Worm (Caenorhabditis elegans) whole organism, young adult: ENCODE results near the gene Y45F10B.13.
"Not testable (repeated sequence)": the region's sequence is repeated elsewhere in the genome, so short reads cannot be mapped to it uniquely, and the experiment has no call there.

Source experiments
- B0261.1 ChIP-seq: sonication (generic microtip); optimal IDR thresholded peaks from 2 replicates; lab custom pipeline; 2016; ENCODE audit warnings: mild to moderate bottlenecking, missing genetic modification characterization, moderate library complexity, missing compliant biosample characterization
- D2030.7 ChIP-seq: fragments of 200-800 bp; sonication (Bioruptor generic); IDR thresholded peaks from 2 replicates; pipeline ENCODE4 v1.3.6; 2022; ENCODE audit warnings: missing genetic modification reagents, missing genetic modification characterization, missing compliant biosample characterization
- F22D6.2 ChIP-seq: sonication (generic microtip); optimal IDR thresholded peaks from 2 replicates; lab custom pipeline; 2016; ENCODE audit warnings: mild to moderate bottlenecking, missing genetic modification characterization, missing compliant biosample characterization
- F33H1.4 ChIP-seq: fragments of 200-800 bp; sonication (Bioruptor generic); IDR thresholded peaks from 2 replicates; pipeline ENCODE4 v1.3.6; 2022; ENCODE audit warnings: missing genetic modification reagents, missing genetic modification characterization, missing compliant biosample characterization
- F55B11.4 ChIP-seq: sonication (generic microtip); optimal IDR thresholded peaks from 2 replicates; lab custom pipeline; 2016; ENCODE audit warnings: missing compliant biosample characterization, missing genetic modification characterization, borderline replicate concordance; ENCODE audit not compliant: insufficient read depth
- F57C9.4 ChIP-seq: sonication (generic microtip); optimal IDR thresholded peaks from 2 replicates; lab custom pipeline; 2017; ENCODE audit warnings: mild to moderate bottlenecking, missing genetic modification characterization, missing compliant biosample characterization
- K11D2.4 ChIP-seq: fragments of 200-800 bp; sonication (Bioruptor generic); IDR thresholded peaks from 2 replicates; pipeline ENCODE4 v1.3.6; 2022; ENCODE audit warnings: missing genetic modification reagents, missing genetic modification characterization, missing compliant biosample characterization
- K12H6.12 ChIP-seq: fragments of 200-800 bp; sonication (Bioruptor generic); optimal IDR thresholded peaks from 2 replicates; lab custom pipeline; 2018; ENCODE audit warnings: mild to moderate bottlenecking, missing genetic modification characterization, missing compliant biosample characterization
- T07F8.4 ChIP-seq: sonication (generic microtip); optimal IDR thresholded peaks from 2 replicates; lab custom pipeline; 2016; ENCODE audit warnings: mild to moderate bottlenecking, missing genetic modification characterization, moderate library complexity, missing compliant biosample characterization
- Y53F4B.3 ChIP-seq: fragments of 200-800 bp; sonication (Bioruptor generic); IDR thresholded peaks from 2 replicates; pipeline ENCODE4 v1.3.6; 2022; ENCODE audit warnings: missing genetic modification reagents, missing genetic modification characterization, missing compliant biosample characterization
- Y53G8AR.9 ChIP-seq: fragments of 200-800 bp; sonication (Bioruptor generic); conservative IDR thresholded peaks from 2 replicates; pipeline ENCODE4 v1.3.6; 2022; ENCODE audit warnings: missing genetic modification reagents, missing genetic modification characterization, missing compliant biosample characterization
- Y56A3A.18 ChIP-seq: fragments of 200-800 bp; sonication (Bioruptor generic); IDR thresholded peaks from 2 replicates; pipeline ENCODE4 v1.3.6; 2022; ENCODE audit warnings: missing genetic modification reagents, missing genetic modification characterization, missing compliant biosample characterization
- akir-1 ChIP-seq: fragments of 200-800 bp; sonication (Bioruptor generic); optimal IDR thresholded peaks from 2 replicates; lab custom pipeline; 2018; ENCODE audit warnings: mild to moderate bottlenecking, missing genetic modification characterization, moderate library complexity, missing compliant biosample characterization
- ama-1 ChIP-seq, 3 experiments: fragments of 150-350 bp in 1 of 3; sonication (generic microtip) in 2 of 3; optimal IDR thresholded peaks; 2 replicates each; lab custom pipeline; 2014 to 2018; ENCODE audit warnings: missing biosample characterization in 2 of 3, missing genetic modification characterization in 2 of 3, missing genetic modification reagents in 2 of 3
- aptf-2 ChIP-seq: fragments of 200-800 bp; sonication (Bioruptor generic); conservative IDR thresholded peaks from 2 replicates; pipeline ENCODE4 v1.3.6; 2022; ENCODE audit warnings: missing genetic modification reagents, missing genetic modification characterization, missing compliant biosample characterization
- aptf-3 ChIP-seq: fragments of 200-800 bp; sonication (Bioruptor generic); IDR thresholded peaks from 2 replicates; pipeline ENCODE4 v1.3.6; 2022; ENCODE audit warnings: missing genetic modification characterization, missing compliant biosample characterization
- atf-7 ChIP-seq: sonication (generic microtip); optimal IDR thresholded peaks from 2 replicates; lab custom pipeline; 2017; ENCODE audit warnings: mild to moderate bottlenecking, missing genetic modification characterization, missing compliant biosample characterization
- bed-1 ChIP-seq: fragments of 200-800 bp; sonication (Bioruptor generic); IDR thresholded peaks from 2 replicates; pipeline ENCODE4 v1.3.6; 2022; ENCODE audit warnings: missing genetic modification reagents, missing genetic modification characterization, missing compliant biosample characterization
- cebp-1 ChIP-seq, 2 experiments: fragments of 200-800 bp in 1 of 2; sonication (Bioruptor generic) in 1 of 2; sonication (generic microtip) in 1 of 2; IDR thresholded peaks in 1 of 2; optimal IDR thresholded peaks in 1 of 2; 2 replicates each; pipeline versions ENCODE4 v1.3.6 to Lab custom; 2017 to 2022; ENCODE audit warnings: missing compliant biosample characterization in 2 of 2, missing genetic modification characterization in 2 of 2, mild to moderate bottlenecking in 1 of 2, missing genetic modification reagents in 1 of 2, moderate library complexity in 1 of 2
- ceh-79 ChIP-seq: sonication (generic microtip); optimal IDR thresholded peaks from 2 replicates; lab custom pipeline; 2017; ENCODE audit warnings: mild to moderate bottlenecking, missing genetic modification characterization, missing compliant biosample characterization
- ceh-91 ChIP-seq: fragments of 200-800 bp; sonication (Bioruptor generic); IDR thresholded peaks from 2 replicates; pipeline ENCODE4 v1.3.6; 2022; ENCODE audit warnings: missing genetic modification reagents, missing genetic modification characterization, missing compliant biosample characterization
- chd-7 ChIP-seq: sonication (generic microtip); optimal IDR thresholded peaks from 2 replicates; lab custom pipeline; 2016; ENCODE audit warnings: mild to moderate bottlenecking, missing genetic modification characterization, moderate library complexity, missing compliant biosample characterization
- dox-1 ChIP-seq: fragments of 200-800 bp; sonication (Bioruptor generic); IDR thresholded peaks from 2 replicates; pipeline ENCODE4 v1.3.6; 2022; ENCODE audit warnings: missing genetic modification reagents, missing genetic modification characterization, missing compliant biosample characterization
- dpff-1 ChIP-seq: sonication (generic microtip); optimal IDR thresholded peaks from 2 replicates; lab custom pipeline; 2017; ENCODE audit warnings: mild to moderate bottlenecking, missing genetic modification characterization, missing compliant biosample characterization
- ets-4 ChIP-seq: fragments of 200-800 bp; sonication (Bioruptor generic); optimal IDR thresholded peaks from 2 replicates; lab custom pipeline; 2018; ENCODE audit warnings: mild to moderate bottlenecking, missing genetic modification characterization, missing compliant biosample characterization
- hsf-1 ChIP-seq: fragments of 200-800 bp; sonication (Bioruptor generic); IDR thresholded peaks from 2 replicates; pipeline ENCODE4 v1.3.6; 2022; ENCODE audit warnings: missing genetic modification reagents, missing genetic modification characterization, missing compliant biosample characterization
- let-526 ChIP-seq: fragments of 200-800 bp; sonication (Bioruptor generic); IDR thresholded peaks from 2 replicates; pipeline ENCODE4 v1.3.6; 2022; ENCODE audit warnings: missing genetic modification reagents, missing genetic modification characterization, missing compliant biosample characterization
- lin-54 ChIP-seq: fragments of 200-800 bp; sonication (Bioruptor generic); optimal IDR thresholded peaks from 2 replicates; lab custom pipeline; 2018; ENCODE audit warnings: mild to moderate bottlenecking, missing genetic modification characterization, missing compliant biosample characterization
- madf-10 ChIP-seq: sonication (generic microtip); optimal IDR thresholded peaks from 2 replicates; lab custom pipeline; 2016; ENCODE audit warnings: mild to moderate bottlenecking, missing genetic modification characterization, missing compliant biosample characterization
- mcd-1 ChIP-seq: fragments of 200-800 bp; sonication (Bioruptor generic); IDR thresholded peaks from 2 replicates; pipeline ENCODE4 v1.3.6; 2022; ENCODE audit warnings: missing genetic modification reagents, missing genetic modification characterization, missing compliant biosample characterization
- nfyb-1 ChIP-seq: fragments of 200-800 bp; sonication (Bioruptor generic); IDR thresholded peaks from 2 replicates; pipeline ENCODE4 v1.3.6; 2022; ENCODE audit warnings: missing genetic modification reagents, missing genetic modification characterization, missing compliant biosample characterization
- nhr-90 ChIP-seq: sonication (generic microtip); optimal IDR thresholded peaks from 2 replicates; lab custom pipeline; 2016; ENCODE audit warnings: missing genotype, mild to moderate bottlenecking, missing genetic modification characterization, missing compliant biosample characterization
- pbrm-1 ChIP-seq: fragments of 200-800 bp; sonication (Bioruptor generic); IDR thresholded peaks from 2 replicates; pipeline ENCODE4 v1.3.6; 2022; ENCODE audit warnings: missing genetic modification reagents, missing genetic modification characterization, missing compliant biosample characterization
- repo-1 ChIP-seq: sonication (generic microtip); optimal IDR thresholded peaks from 2 replicates; lab custom pipeline; 2017; ENCODE audit warnings: mild to moderate bottlenecking, missing genetic modification characterization, missing compliant biosample characterization
- sdz-38 ChIP-seq: sonication (generic microtip); optimal IDR thresholded peaks from 2 replicates; lab custom pipeline; 2016; ENCODE audit warnings: missing genotype, missing genetic modification characterization, missing compliant biosample characterization
- snpc-3.4 ChIP-seq: sonication (generic microtip); optimal IDR thresholded peaks from 2 replicates; lab custom pipeline; 2017; ENCODE audit warnings: missing genetic modification characterization, mild to moderate bottlenecking, missing compliant biosample characterization, antibody characterized with exemption, moderate library complexity, missing genotype, missing genetic modification reagents
- snpc-4 ChIP-seq, 5 experiments: fragments of 150-350 bp in 1 of 5; sonication (generic microtip) in 4 of 5; optimal IDR thresholded peaks; 2 replicates each; lab custom pipeline; 2014 to 2018; ENCODE audit warnings: missing genetic modification characterization in 5 of 5, missing biosample characterization in 3 of 5, antibody characterized with exemption in 2 of 5, mild to moderate bottlenecking in 2 of 5, missing compliant biosample characterization in 2 of 5, missing genotype in 2 of 5, moderate library complexity in 2 of 5, missing genetic modification reagents in 1 of 5
- sptf-2 ChIP-seq: fragments of 200-800 bp; sonication (Bioruptor generic); optimal IDR thresholded peaks from 2 replicates; lab custom pipeline; 2018; ENCODE audit warnings: mild to moderate bottlenecking, missing genetic modification characterization, missing compliant biosample characterization
- tbp1 ChIP-seq: fragments of 200-800 bp; sonication (Bioruptor generic); optimal IDR thresholded peaks from 2 replicates; lab custom pipeline; 2018; ENCODE audit warnings: mild to moderate bottlenecking, missing genetic modification characterization, missing compliant biosample characterization
- tbx-9 ChIP-seq: sonication (generic microtip); optimal IDR thresholded peaks from 2 replicates; lab custom pipeline; 2016; ENCODE audit warnings: borderline replicate concordance, missing genetic modification characterization, inconsistent platforms, missing compliant biosample characterization
- ztf-26 ChIP-seq: sonication (generic microtip); optimal IDR thresholded peaks from 2 replicates; lab custom pipeline; 2017; ENCODE audit warnings: missing genetic modification characterization, missing compliant biosample characterization
- ztf-28 ChIP-seq: fragments of 200-800 bp; sonication (Bioruptor generic); IDR thresholded peaks from 2 replicates; pipeline ENCODE4 v1.3.6; 2022; ENCODE audit warnings: missing genetic modification reagents, missing genetic modification characterization, missing compliant biosample characterization

Gene Y45F10B.13

ce11 chrIV:13600643-13601042 lies 39.1 kb upstream of the Y45F10B.13 start (continued):
- TF ChIP-seq Y56A3A.18 (GFP tag; lab: Robert Waterston, UW) (no peak), T07F8.4 (tag; lab: Kevin White, UChicago) (no peak), snpc-3.4 (tag; lab: Kevin White, UChicago) (peak; percentile 90), F57C9.4 (tag; lab: Kevin White, UChicago) (no peak), akir-1 (GFP tag; lab: Kevin White, UChicago) (no peak), bed-1 (GFP tag; lab: Robert Waterston, UW) (no peak), F55B11.4 (tag; lab: Kevin White, UChicago) (no peak), aptf-2 (GFP tag; lab: Robert Waterston, UW) (no peak), pbrm-1 (GFP tag; lab: Robert Waterston, UW) (peak; percentile 80), sdz-38 (tag; lab: Kevin White, UChicago) (no peak), ets-4 (GFP tag; lab: Kevin White, UChicago) (no peak), hsf-1 (0 out of 2 replicates have a peak, but pooled peaks have one; percentile 41), Y53G8AR.9 (no peak), let-526 (GFP tag; lab: Robert Waterston, UW) (no peak)

- TF ChIP-seq madf-10 (tag; lab: Kevin White, UChicago); snpc-4 (GFP tag; optimal IDR thresholded peaks at IDR 0.05; lab: Kevin White, UChicago); snpc-4 (tag; optimal IDR thresholded peaks at IDR 0.05; lab: Kevin White, UChicago); ceh-91 (GFP tag; lab: Robert Waterston, UW): not testable (repeated sequence)
Measured at ce11 chrIV:13597813-13598212, 36.3 kb upstream of the Y45F10B.13 start, which contains the start of gene Y45F10B.9. TSS of gene Y45F10B.9 (minus strand) at chrIV:13597913.

ce11 chrIV:13593351-13593750 lies 31.8 kb upstream of the Y45F10B.13 start, which contains the start of gene Y45F10B.3:
TSS of gene Y45F10B.3 (plus strand) at chrIV:13593651.
- no peak for TF ChIP-seq snpc-3.4 (tag; lab: Kevin White, UChicago)
- TF ChIP-seq nhr-90 (tag; lab: Kevin White, UChicago): no peak
- TF ChIP-seq F22D6.2: no peak
- no peak for TF ChIP-seq tbx-9 (tag; lab: Kevin White, UChicago)
- no peak for TF ChIP-seq repo-1 (tag; lab: Kevin White, UChicago)
- no peak for TF ChIP-seq ztf-26
- no peak for TF ChIP-seq tbp1 (GFP tag; lab: Kevin White, UChicago)
- no peak for TF ChIP-seq aptf-3 (GFP tag; lab: Robert Waterston, UW)
- no peak for TF ChIP-seq sptf-2 (GFP tag; lab: Kevin White, UChicago)
- no peak for TF ChIP-seq K11D2.4 (GFP tag; lab: Robert Waterston, UW)
- TF ChIP-seq ceh-91 (GFP tag; lab: Robert Waterston, UW): no peak
- no peak for TF ChIP-seq D2030.7 (GFP tag; lab: Robert Waterston, UW)
- no peak for TF ChIP-seq dpff-1 (tag; lab: Kevin White, UChicago)
- TF ChIP-seq nfyb-1: no peak
- TF ChIP-seq lin-54 (GFP tag; lab: Kevin White, UChicago): no peak
- TF ChIP-seq, all 124 proteins: peak for 0

ce11 chrIV:13591645-13592044 lies 30.1 kb upstream of the Y45F10B.13 start, which contains the start of gene tsp-5:
TSS of gene tsp-5 (minus strand) at chrIV:13591745.
- TF ChIP-seq chd-7 (tag; lab: Kevin White, UChicago) (no peak), snpc-3.4 (tag; lab: Kevin White, UChicago) (no peak), Y53F4B.3 (GFP tag; lab: Robert Waterston, UW) (no peak), mcd-1 (GFP tag; lab: Robert Waterston, UW) (no peak), K11D2.4 (GFP tag; lab: Robert Waterston, UW) (no peak), tbp1 (GFP tag; lab: Kevin White, UChicago) (no peak), F33H1.4 (GFP tag; lab: Robert Waterston, UW) (no peak), dox-1 (GFP tag; lab: Robert Waterston, UW) (no peak), ama-1 (optimal IDR thresholded peaks at IDR 0.05; lab: Kevin White, UChicago) (no peak), ama-1 (GFP tag; optimal IDR thresholded peaks at IDR 0.05; lab: Kevin White, UChicago) (no peak), ztf-28 (GFP tag; lab: Robert Waterston, UW) (no peak), B0261.1 (no peak), D2030.7 (GFP tag; lab: Robert Waterston, UW) (no peak), lin-54 (GFP tag; lab: Kevin White, UChicago) (no peak), ceh-79 (tag; lab: Kevin White, UChicago) (no peak), F22D6.2 (no peak), atf-7 (tag; lab: Kevin White, UChicago) (no peak), K12H6.12 (tag; lab: Kevin White, UChicago) (no peak), cebp-1 (GFP tag; IDR thresholded peaks at IDR 0.05; lab: Robert Waterston, UW) (no peak), cebp-1 (tag; optimal IDR thresholded peaks at IDR 0.05; lab: Kevin White, UChicago) (no peak), nfyb-1 (no peak)
